Fruit fly (Drosophila melanogaster): ENCODE measurements around the gene Sgt1.

dm6 chr3R:8284234-8284633, 20.8 kb downstream of the Sgt1 start:
- TF ChIP-seq CG6854 (GFP tag; optimal IDR thresholded peaks at IDR 0.05) (no peak), Blimp-1 (GFP tag; optimal IDR thresholded peaks at IDR 0.05) (no peak), Gug (GFP tag; IDR thresholded peaks at IDR 0.05) (no peak), Ets96B (tag; optimal IDR thresholded peaks at IDR 0.05) (no peak), Hr38 (GFP tag; optimal IDR thresholded peaks at IDR 0.05) (no peak), CG10669 (GFP tag; optimal IDR thresholded peaks at IDR 0.05) (no peak), achi (GFP tag; optimal IDR thresholded peaks at IDR 0.05) (no peak), Hr39 (GFP tag; optimal IDR thresholded peaks at IDR 0.05) (no peak), fd59A (GFP tag; optimal IDR thresholded peaks at IDR 0.05) (no peak), CG9139 (GFP tag; optimal IDR thresholded peaks at IDR 0.05) (no peak), CG16779 (tag; optimal IDR thresholded peaks at IDR 0.05) (no peak)
